Fruit fly (Drosophila melanogaster) whole organism, embryonic: ENCODE measurements around the gene CG14971.

ENCODE experiments used
- Bdp1 ChIP-seq: fragments of 200-800 bp; sonication (Bioruptor generic); optimal IDR thresholded peaks from 3 replicates; lab custom pipeline; 2016; ENCODE audit warnings: missing biosample characterization, missing genetic modification characterization
- CG1024 ChIP-seq: fragments of 200-800 bp; sonication (Bioruptor generic); IDR thresholded peaks from 2 replicates; pipeline ENCODE4 v1.3.6; 2022; ENCODE audit warnings: missing biosample characterization, missing genetic modification characterization
- CG14050 ChIP-seq: fragments of 200-800 bp; sonication (Bioruptor generic); IDR thresholded peaks from 3 replicates; pipeline ENCODE4 v1.3.6; 2022; ENCODE audit warnings: missing biosample characterization, missing genetic modification characterization
- CG14710 ChIP-seq: fragments of 200-800 bp; sonication (Bioruptor generic); optimal IDR thresholded peaks from 3 replicates; lab custom pipeline; 2019; ENCODE audit warnings: missing biosample characterization, mild to moderate bottlenecking, missing genetic modification characterization, moderate library complexity
- CG1602 ChIP-seq: fragments of 200-800 bp; sonication (Bioruptor generic); optimal IDR thresholded peaks from 3 replicates; lab custom pipeline; 2016; ENCODE audit warnings: missing biosample characterization, missing genetic modification characterization
- CG1603 ChIP-seq: fragments of 200-800 bp; sonication (Bioruptor generic); optimal IDR thresholded peaks from 2 replicates; lab custom pipeline; 2019; ENCODE audit warnings: missing biosample characterization, mild to moderate bottlenecking, missing genetic modification characterization, moderate library complexity
- CG16815 ChIP-seq: fragments of 200-800 bp; sonication (Bioruptor generic); optimal IDR thresholded peaks from 3 replicates; lab custom pipeline; 2017; ENCODE audit warnings: missing biosample characterization, mild to moderate bottlenecking, missing genetic modification characterization
- CG3065 ChIP-seq: fragments of 200-800 bp; sonication (Bioruptor generic); optimal IDR thresholded peaks from 2 replicates; lab custom pipeline; 2016; ENCODE audit warnings: missing biosample characterization, missing genetic modification characterization
- CG31224 ChIP-seq: fragments of 200-800 bp; sonication (Bioruptor generic); IDR thresholded peaks from 2 replicates; pipeline ENCODE4 v1.3.6; 2022; ENCODE audit warnings: missing biosample characterization, missing genetic modification characterization
- CG33213 ChIP-seq: fragments of 200-800 bp; sonication (Bioruptor generic); optimal IDR thresholded peaks from 3 replicates; lab custom pipeline; 2016; ENCODE audit warnings: missing biosample characterization, missing genetic modification characterization
- CG3726 ChIP-seq: fragments of 200-800 bp; sonication (Bioruptor generic); IDR thresholded peaks from 3 replicates; pipeline ENCODE4, ENCODE4 v1.3.6; 2022; ENCODE audit warnings: missing biosample characterization, missing genetic modification characterization
- CG8388 ChIP-seq: fragments of 200-800 bp; sonication (Bioruptor generic); optimal IDR thresholded peaks from 2 replicates; lab custom pipeline; 2019; ENCODE audit warnings: missing biosample characterization, mild to moderate bottlenecking, missing genetic modification characterization, moderate library complexity
- CG9876 ChIP-seq: fragments of 200-800 bp; sonication (Bioruptor generic); optimal IDR thresholded peaks from 2 replicates; lab custom pipeline; 2016; ENCODE audit warnings: missing biosample characterization, missing genetic modification characterization
- Fer1 ChIP-seq: fragments of 200-800 bp; sonication (Bioruptor generic); optimal IDR thresholded peaks from 2 replicates; lab custom pipeline; 2017; ENCODE audit warnings: missing biosample characterization, mild to moderate bottlenecking, missing genetic modification characterization
- H15 ChIP-seq: fragments of 200-800 bp; sonication (Bioruptor generic); IDR thresholded peaks from 3 replicates; pipeline ENCODE4 v1.3.6; 2022; ENCODE audit warnings: missing biosample characterization, missing genetic modification characterization
- HmgZ ChIP-seq: fragments of 200-800 bp; sonication (Bioruptor generic); optimal IDR thresholded peaks from 2 replicates; lab custom pipeline; 2018; ENCODE audit warnings: missing biosample characterization, mild to moderate bottlenecking, missing genetic modification characterization
- Hsf ChIP-seq: fragments of 200-800 bp; sonication (Bioruptor generic); optimal IDR thresholded peaks from 3 replicates; lab custom pipeline; 2016; ENCODE audit warnings: missing biosample characterization, missing genetic modification characterization
- Lhr ChIP-seq: fragments of 200-800 bp; sonication (Bioruptor generic); optimal IDR thresholded peaks from 3 replicates; lab custom pipeline; 2017; ENCODE audit warnings: mild to moderate bottlenecking, missing biosample characterization, missing genetic modification reagents, missing genetic modification characterization
- MBD-R2 ChIP-seq: fragments of 200-800 bp; sonication (Bioruptor generic); IDR thresholded peaks from 2 replicates; pipeline ENCODE4 v1.3.6; 2022; ENCODE audit warnings: missing biosample characterization, missing genetic modification characterization
- NK7.1 ChIP-seq: fragments of 200-800 bp; sonication (Bioruptor generic); optimal IDR thresholded peaks from 3 replicates; lab custom pipeline; 2016; ENCODE audit warnings: missing biosample characterization, missing genetic modification characterization
- Neu2 ChIP-seq: fragments of 200-800 bp; sonication (Bioruptor generic); optimal IDR thresholded peaks from 3 replicates; lab custom pipeline; 2016; ENCODE audit warnings: missing biosample characterization, missing genetic modification characterization, borderline replicate concordance
- Poxn ChIP-seq: fragments of 200-800 bp; sonication (Bioruptor generic); IDR thresholded peaks from 2 replicates; pipeline ENCODE4 v1.3.6; 2022; ENCODE audit warnings: missing biosample characterization, missing genetic modification characterization
- Ravus ChIP-seq: fragments of 200-800 bp; sonication (Bioruptor generic); IDR thresholded peaks from 2 replicates; pipeline ENCODE4 v1.3.6; 2022; ENCODE audit warnings: missing biosample characterization, missing genetic modification characterization
- Sin3A ChIP-seq: fragments of >200 bp; optimal IDR thresholded peaks from 2 replicates; lab custom pipeline; 2018
- Trl ChIP-seq, 3 experiments: fragments of >200 bp in 2 of 3; fragments of 200-800 bp in 1 of 3; sonication (Bioruptor generic) in 1 of 3; optimal IDR thresholded peaks; 2 replicates in 1 of 3; 3 replicates in 2 of 3; lab custom pipeline; 2016 to 2017; ENCODE audit warnings: missing biosample characterization in 1 of 3, missing genetic modification characterization in 1 of 3
- YL-1 ChIP-seq: fragments of 200-800 bp; sonication (Bioruptor generic); optimal IDR thresholded peaks from 3 replicates; lab custom pipeline; 2017; ENCODE audit warnings: missing biosample characterization, mild to moderate bottlenecking, missing genetic modification characterization
- br ChIP-seq: fragments of >200 bp; optimal IDR thresholded peaks from 2 replicates; lab custom pipeline; 2017
- btn ChIP-seq: fragments of 200-800 bp; sonication (Bioruptor generic); optimal IDR thresholded peaks from 2 replicates; lab custom pipeline; 2016; ENCODE audit warnings: missing biosample characterization, missing genetic modification characterization
- cas ChIP-seq: fragments of 200-800 bp; sonication (Bioruptor generic); IDR thresholded peaks from 2 replicates; pipeline ENCODE4 v1.3.6; 2022; ENCODE audit warnings: missing biosample characterization, missing genetic modification characterization
- caup ChIP-seq: fragments of 200-800 bp; sonication (Bioruptor generic); optimal IDR thresholded peaks from 3 replicates; lab custom pipeline; 2017; ENCODE audit warnings: missing biosample characterization, mild to moderate bottlenecking, missing genetic modification characterization, moderate library complexity; ENCODE audit not compliant: severe bottlenecking
- chif ChIP-seq, 2 experiments: fragments of 200-800 bp; sonication (Bioruptor generic); optimal IDR thresholded peaks; 3 replicates each; lab custom pipeline; 2016; ENCODE audit warnings: missing biosample characterization in 2 of 2, missing genetic modification characterization in 2 of 2
- chn ChIP-seq: fragments of 200-800 bp; sonication (Bioruptor generic); optimal IDR thresholded peaks from 2 replicates; lab custom pipeline; 2016; ENCODE audit warnings: missing biosample characterization, missing genetic modification characterization
- crp ChIP-seq, 2 experiments: fragments of 200-800 bp; sonication (Bioruptor generic); optimal IDR thresholded peaks; 2 replicates in 1 of 2; 3 replicates in 1 of 2; lab custom pipeline; 2017; ENCODE audit warnings: missing biosample characterization in 2 of 2, missing genetic modification characterization in 2 of 2, mild to moderate bottlenecking in 1 of 2, moderate library complexity in 1 of 2
- dimm ChIP-seq: fragments of 200-800 bp; sonication (Bioruptor generic); IDR thresholded peaks from 2 replicates; pipeline ENCODE4 v1.3.6; 2022; ENCODE audit warnings: missing biosample characterization, missing genetic modification characterization
- ems ChIP-seq: fragments of 200-800 bp; sonication (Bioruptor generic); optimal IDR thresholded peaks from 3 replicates; lab custom pipeline; 2016; ENCODE audit warnings: missing biosample characterization, missing genetic modification characterization
- ewg ChIP-seq: fragments of 200-800 bp; sonication (Bioruptor generic); optimal IDR thresholded peaks from 3 replicates; lab custom pipeline; 2017; ENCODE audit warnings: mild to moderate bottlenecking, missing biosample characterization, missing genetic modification reagents, missing genetic modification characterization
- eyg ChIP-seq: fragments of 200-800 bp; sonication (Bioruptor generic); optimal IDR thresholded peaks from 3 replicates; lab custom pipeline; 2016; ENCODE audit warnings: missing biosample characterization, missing genetic modification characterization
- ftz-f1 ChIP-seq: fragments of 200-800 bp; sonication (Bioruptor generic); optimal IDR thresholded peaks from 2 replicates; lab custom pipeline; 2016; ENCODE audit warnings: missing biosample characterization, missing genetic modification characterization
- gfzf ChIP-seq: fragments of 200-800 bp; sonication (Bioruptor generic); optimal IDR thresholded peaks from 2 replicates; lab custom pipeline; 2016; ENCODE audit warnings: missing biosample characterization, mild to moderate bottlenecking, missing genetic modification characterization, moderate library complexity
- inv ChIP-seq: fragments of 200-800 bp; sonication (Bioruptor generic); IDR thresholded peaks from 2 replicates; pipeline ENCODE4 v1.3.6; 2022; ENCODE audit warnings: missing biosample characterization, missing genetic modification characterization; ENCODE audit not compliant: partially characterized antibody
- knrl ChIP-seq: fragments of 200-800 bp; sonication (Bioruptor generic); IDR thresholded peaks from 3 replicates; pipeline ENCODE4 v1.3.6; 2022; ENCODE audit warnings: missing biosample characterization, missing genetic modification characterization; ENCODE audit not compliant: partially characterized antibody
- lov ChIP-seq, 2 experiments: fragments of 200-800 bp in 1 of 2; fragments of >200 bp in 1 of 2; sonication (Bioruptor generic) in 1 of 2; IDR thresholded peaks in 1 of 2; optimal IDR thresholded peaks in 1 of 2; 2 replicates in 1 of 2; 3 replicates in 1 of 2; pipeline versions ENCODE4 v1.3.6 to Lab custom; 2017 to 2022; ENCODE audit warnings: missing biosample characterization in 1 of 2, missing genetic modification characterization in 1 of 2
- nom ChIP-seq: fragments of 200-800 bp; sonication (Bioruptor generic); optimal IDR thresholded peaks from 2 replicates; lab custom pipeline; 2017; ENCODE audit warnings: missing biosample characterization, missing genetic modification characterization, mild to moderate bottlenecking, moderate library complexity, missing genetic modification reagents
- pho ChIP-seq: fragments of 200-800 bp; sonication (Bioruptor generic); optimal IDR thresholded peaks from 2 replicates; lab custom pipeline; 2016; ENCODE audit warnings: missing biosample characterization, missing genetic modification characterization
- phol ChIP-seq: fragments of 200-800 bp; sonication (Bioruptor generic); optimal IDR thresholded peaks from 3 replicates; lab custom pipeline; 2018; ENCODE audit warnings: missing biosample characterization, mild to moderate bottlenecking, missing genetic modification characterization, moderate library complexity
- pita ChIP-seq: fragments of 200-800 bp; sonication (Bioruptor generic); optimal IDR thresholded peaks from 2 replicates; lab custom pipeline; 2017; ENCODE audit warnings: missing biosample characterization, mild to moderate bottlenecking, missing genetic modification characterization
- pros ChIP-seq: fragments of 200-800 bp; sonication (Bioruptor generic); optimal IDR thresholded peaks from 3 replicates; lab custom pipeline; 2019; ENCODE audit warnings: missing biosample characterization, mild to moderate bottlenecking, missing genetic modification characterization, moderate library complexity
- sisA ChIP-seq: fragments of 200-800 bp; sonication (Bioruptor generic); IDR thresholded peaks from 2 replicates; pipeline ENCODE4 v1.3.6; 2022; ENCODE audit warnings: missing biosample characterization, missing genetic modification characterization
- stwl ChIP-seq: fragments of 200-800 bp; sonication (Bioruptor generic); optimal IDR thresholded peaks from 3 replicates; lab custom pipeline; 2018; ENCODE audit warnings: missing biosample characterization, mild to moderate bottlenecking, missing genetic modification characterization, moderate library complexity
- vvl ChIP-seq: fragments of 200-800 bp; sonication (Bioruptor generic); IDR thresholded peaks from 2 replicates; pipeline ENCODE4 v1.3.6; 2022; ENCODE audit warnings: missing biosample characterization, missing genetic modification characterization
- zf30C ChIP-seq: fragments of 200-800 bp; sonication (Bioruptor generic); optimal IDR thresholded peaks from 3 replicates; lab custom pipeline; 2018; ENCODE audit warnings: missing biosample characterization, mild to moderate bottlenecking, missing genetic modification characterization

Gene CG14971

DNA sequence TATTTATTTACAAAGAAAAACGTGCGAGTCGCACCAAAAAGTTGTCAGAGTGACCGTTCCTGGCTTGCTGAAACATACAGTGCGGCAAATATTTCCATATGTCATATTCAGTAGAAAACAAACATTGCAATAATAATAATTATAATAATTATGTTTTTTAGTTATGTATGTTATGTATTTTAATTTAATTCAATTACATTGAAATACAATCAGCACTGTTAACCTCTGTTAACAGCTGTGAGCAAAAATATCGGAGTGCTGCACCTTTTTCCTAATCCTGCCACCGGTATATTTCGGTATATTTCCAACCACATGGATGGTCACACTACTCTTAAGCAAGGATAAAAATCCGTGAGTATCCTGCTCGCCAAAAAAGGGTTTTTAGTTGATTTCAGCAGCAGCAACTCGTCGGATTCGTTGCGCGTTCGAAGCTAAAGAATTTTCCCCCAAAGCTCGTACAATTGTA is 987 bp upstream of the CG14971 start, which contains the start of the genes CG32267 and CG42324 (continued):
- TF ChIP-seq Neu2 (GFP tag; lab: Kevin White, UChicago) (no peak), H15 (no peak), crp (GFP tag; optimal IDR thresholded peaks at IDR 0.05; lab: Kevin White, UChicago) (peak in 1 of 2 experiments; percentile 59), caup (no peak), dimm (GFP tag; lab: Robert Waterston, UW) (no peak), CG3065 (GFP tag; lab: Kevin White, UChicago) (no peak), Lhr (GFP tag; lab: Kevin White, UChicago) (peak; percentile 17), vvl (no peak), CG1603 (peak; percentile 7), inv (GFP tag; lab: Robert Waterston, UW) (no peak), Hsf (GFP tag; lab: Kevin White, UChicago) (no peak), Fer1 (GFP tag; lab: Kevin White, UChicago) (no peak), YL-1 (GFP tag; lab: Kevin White, UChicago) (no peak), zf30C (GFP tag; lab: Kevin White, UChicago) (no peak), CG31224 (GFP tag; lab: Robert Waterston, UW) (no peak), CG33213 (GFP tag; lab: Kevin White, UChicago) (peak; percentile 25), ems (no peak), ftz-f1 (GFP tag; lab: Kevin White, UChicago) (no peak), Ravus (GFP tag; lab: Robert Waterston, UW) (no peak), MBD-R2 (GFP tag; lab: Robert Waterston, UW) (no peak; the same call in 1 of the 2 replicates), lov (optimal IDR thresholded peaks at IDR 0.05; lab: Kevin White, UChicago) (no peak), lov (GFP tag; IDR thresholded peaks at IDR 0.05; lab: Robert Waterston, UW) (no peak), CG1602 (GFP tag; lab: Kevin White, UChicago) (no peak), CG1024 (GFP tag; lab: Robert Waterston, UW) (no peak), CG14710 (tag; lab: Kevin White, UChicago) (peak; percentile 27), pho (no peak), Sin3A (peak; percentile 35), ewg (no peak), CG3726 (GFP tag; lab: Robert Waterston, UW) (no peak), pita (GFP tag; lab: Kevin White, UChicago) (peak; percentile 12), CG9876 (no peak), gfzf (GFP tag; lab: Kevin White, UChicago) (peak; percentile 78), Poxn (GFP tag; lab: Robert Waterston, UW) (no peak), stwl (tag; lab: Kevin White, UChicago) (peak; percentile 90), sisA (GFP tag; lab: Robert Waterston, UW) (no peak), br (lab: Kevin White, UChicago) (no peak), CG16815 (GFP tag; lab: Kevin White, UChicago) (no peak), pros (GFP tag; lab: Kevin White, UChicago) (no peak), Trl (optimal IDR thresholded peaks at IDR 0.05; lab: Kevin White, UChicago) (no peak), Trl (GFP tag; optimal IDR thresholded peaks at IDR 0.05; lab: Kevin White, UChicago) (no peak), Bdp1 (no peak), nom (GFP tag; lab: Kevin White, UChicago) (no peak), chn (GFP tag; lab: Kevin White, UChicago) (no peak), CG14050 (GFP tag; lab: Robert Waterston, UW) (no peak), CG8388 (no peak), NK7.1 (GFP tag; lab: Kevin White, UChicago) (no peak), phol (tag; lab: Kevin White, UChicago) (peak; percentile 23), cas (no peak), knrl (GFP tag; lab: Robert Waterston, UW) (peak; percentile 24; the same call in 1 of the 3 replicates), eyg (GFP tag; lab: Kevin White, UChicago) (no peak), btn (GFP tag; lab: Kevin White, UChicago) (no peak), HmgZ (tag; lab: Kevin White, UChicago) (no peak), chif (GFP tag; optimal IDR thresholded peaks at IDR 0.05; lab: Kevin White, UChicago) (no peak)
